Worm (Caenorhabditis elegans) whole organism, midembryonic: ENCODE measurements around the gene tag-243.

Source experiments
- flt-1 ChIP-seq: fragments of 200-800 bp; sonication (Bioruptor generic); IDR thresholded peaks from 2 replicates; pipeline ENCODE4 v1.3.6; 2022; ENCODE audit warnings: missing genetic modification characterization, missing compliant biosample characterization
- tab-1 ChIP-seq: fragments of 200-800 bp; sonication (Bioruptor generic); IDR thresholded peaks from 2 replicates; pipeline ENCODE4 v1.3.6; 2022; ENCODE audit warnings: missing genetic modification characterization, missing compliant biosample characterization

DNA sequence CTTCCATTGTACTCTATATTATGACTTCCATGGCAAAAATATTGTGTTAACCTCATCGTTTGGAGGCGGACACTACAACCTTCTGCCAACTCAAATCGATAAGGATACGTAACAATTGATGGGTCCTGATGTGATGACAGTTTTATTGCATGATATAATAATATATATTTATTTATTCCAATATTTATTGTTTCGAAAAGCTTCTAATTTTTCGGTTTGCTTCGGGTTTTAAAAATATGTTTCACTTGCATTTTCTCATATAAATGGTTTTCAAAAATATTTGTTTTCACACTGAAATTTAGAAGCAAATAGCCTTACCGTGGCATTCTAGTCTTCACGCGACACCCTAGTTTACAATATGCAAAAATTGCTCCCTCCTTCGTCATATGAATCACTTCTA, 18.4 kb upstream of the tag-243 start, which contains the start of gene T04A8.13:
- TF ChIP-seq flt-1 (no peak), tab-1 (GFP tag; lab: Robert Waterston, UW) (no peak)
